Fruit fly (Drosophila melanogaster) whole organism, embryonic: Measurements from ENCODE around the gene CG7536.
A peak's percentile ranks its signal among the peaks of the same experiment; 100 is the strongest.

Experiments used
- ATbp ChIP-seq: fragments of 200-800 bp; sonication (Bioruptor generic); optimal IDR thresholded peaks from 2 replicates; lab custom pipeline; 2017; ENCODE audit warnings: missing biosample characterization, mild to moderate bottlenecking, missing genetic modification characterization, missing genetic modification reagents
- CG10366 ChIP-seq: fragments of 200-800 bp; sonication (Bioruptor generic); IDR thresholded peaks from 2 replicates; pipeline ENCODE4 v1.3.6; 2022; ENCODE audit warnings: missing biosample characterization, missing genetic modification characterization
- CG10654 ChIP-seq: fragments of 200-800 bp; sonication (Bioruptor generic); optimal IDR thresholded peaks from 2 replicates; lab custom pipeline; 2016; ENCODE audit warnings: missing biosample characterization, missing genetic modification characterization
- CG11696 ChIP-seq: fragments of 200-800 bp; sonication (Bioruptor generic); IDR thresholded peaks from 2 replicates; pipeline ENCODE4 v1.3.6; 2022; ENCODE audit warnings: missing biosample characterization, missing genetic modification characterization
- CG12219 ChIP-seq: fragments of 200-800 bp; sonication (Bioruptor generic); optimal IDR thresholded peaks from 3 replicates; lab custom pipeline; 2018; ENCODE audit warnings: missing biosample characterization, mild to moderate bottlenecking, missing genetic modification characterization
- CG15514 ChIP-seq: fragments of 200-800 bp; sonication (Bioruptor generic); optimal IDR thresholded peaks from 3 replicates; lab custom pipeline; 2017; ENCODE audit warnings: missing biosample characterization, missing genetic modification characterization, mild to moderate bottlenecking, moderate library complexity, missing genetic modification reagents
- CG18262 ChIP-seq: fragments of 200-800 bp; optimal IDR thresholded peaks from 3 replicates; lab custom pipeline; 2019; ENCODE audit warnings: missing biosample characterization, mild to moderate bottlenecking, missing genetic modification characterization, moderate library complexity
- CG32767 ChIP-seq: fragments of 200-800 bp; sonication (Bioruptor generic); IDR thresholded peaks from 2 replicates; pipeline ENCODE4 v1.3.6; 2022; ENCODE audit warnings: missing biosample characterization, missing genetic modification characterization
- CG34376 ChIP-seq: fragments of 200-800 bp; sonication (Bioruptor generic); optimal IDR thresholded peaks from 2 replicates; lab custom pipeline; 2018; ENCODE audit warnings: missing biosample characterization, mild to moderate bottlenecking, missing genetic modification characterization
- CG3726 ChIP-seq: fragments of 200-800 bp; sonication (Bioruptor generic); IDR thresholded peaks from 3 replicates; pipeline ENCODE4, ENCODE4 v1.3.6; 2022; ENCODE audit warnings: missing biosample characterization, missing genetic modification characterization
- CG3995 ChIP-seq: fragments of 200-800 bp; sonication (Bioruptor generic); optimal IDR thresholded peaks from 3 replicates; lab custom pipeline; 2016; ENCODE audit warnings: missing biosample characterization, missing genetic modification characterization
- CG6683 ChIP-seq: fragments of 200-800 bp; sonication (Bioruptor generic); optimal IDR thresholded peaks from 2 replicates; lab custom pipeline; 2017; ENCODE audit warnings: missing biosample characterization, mild to moderate bottlenecking, missing genetic modification characterization, missing genetic modification reagents
- CG7839 ChIP-seq: fragments of 200-800 bp; sonication (Bioruptor generic); optimal IDR thresholded peaks from 3 replicates; lab custom pipeline; 2018; ENCODE audit warnings: missing biosample characterization, mild to moderate bottlenecking, missing genetic modification characterization, moderate library complexity
- CG8290 ChIP-seq, 3 experiments: fragments of 200-800 bp; sonication (Bioruptor generic); optimal IDR thresholded peaks; 2 replicates each; lab custom pipeline; 2016 to 2019; ENCODE audit warnings: missing biosample characterization in 3 of 3, missing genetic modification characterization in 3 of 3, mild to moderate bottlenecking in 2 of 3, moderate library complexity in 1 of 3
- CG8924 ChIP-seq: fragments of 200-800 bp; optimal IDR thresholded peaks from 3 replicates; lab custom pipeline; 2019; ENCODE audit warnings: missing biosample characterization, mild to moderate bottlenecking, missing genetic modification characterization, moderate library complexity
- CG9609 ChIP-seq: fragments of 200-800 bp; sonication (Bioruptor generic); optimal IDR thresholded peaks from 3 replicates; lab custom pipeline; 2016; ENCODE audit warnings: missing biosample characterization, missing genetic modification characterization
- CTCF ChIP-seq: fragments of 200-800 bp; sonication (Bioruptor generic); optimal IDR thresholded peaks from 2 replicates; lab custom pipeline; 2017; ENCODE audit warnings: missing biosample characterization, mild to moderate bottlenecking, missing genetic modification characterization, moderate library complexity
- Doc2 ChIP-seq: fragments of 200-800 bp; sonication (Bioruptor generic); IDR thresholded peaks from 2 replicates; pipeline ENCODE4 v1.3.6; 2022; ENCODE audit warnings: missing biosample characterization, missing genetic modification characterization
- GATAe ChIP-seq: fragments of 200-800 bp; sonication (Bioruptor generic); conservative IDR thresholded peaks from 2 replicates; pipeline ENCODE4 v1.3.6; 2022; ENCODE audit warnings: missing biosample characterization, missing genetic modification characterization
- HHEX ChIP-seq: fragments of 200-800 bp; sonication (Bioruptor generic); optimal IDR thresholded peaks from 3 replicates; lab custom pipeline; 2017; ENCODE audit warnings: missing biosample characterization, mild to moderate bottlenecking, missing genetic modification characterization, missing genetic modification reagents
- HLH3B ChIP-seq: fragments of 200-800 bp; sonication (Bioruptor generic); IDR thresholded peaks from 2 replicates; pipeline ENCODE4 v1.3.6; 2022; ENCODE audit warnings: missing biosample characterization, missing genetic modification characterization
- HmgZ ChIP-seq: fragments of 200-800 bp; sonication (Bioruptor generic); optimal IDR thresholded peaks from 2 replicates; lab custom pipeline; 2018; ENCODE audit warnings: missing biosample characterization, mild to moderate bottlenecking, missing genetic modification characterization
- Lhr ChIP-seq: fragments of 200-800 bp; sonication (Bioruptor generic); optimal IDR thresholded peaks from 3 replicates; lab custom pipeline; 2017; ENCODE audit warnings: mild to moderate bottlenecking, missing biosample characterization, missing genetic modification reagents, missing genetic modification characterization
- Mad ChIP-seq: fragments of 200-800 bp; sonication (Bioruptor generic); optimal IDR thresholded peaks from 2 replicates; lab custom pipeline; 2016; ENCODE audit warnings: missing biosample characterization, missing genetic modification characterization
- Mes4 ChIP-seq: fragments of 200-800 bp; sonication (Bioruptor generic); optimal IDR thresholded peaks from 2 replicates; lab custom pipeline; 2016; ENCODE audit warnings: missing biosample characterization, missing genetic modification characterization
- NC2α ChIP-seq: fragments of 200-800 bp; sonication (Bioruptor generic); optimal IDR thresholded peaks from 2 replicates; lab custom pipeline; 2016; ENCODE audit warnings: missing biosample characterization, missing genetic modification characterization
- Oli ChIP-seq: fragments of 200-800 bp; sonication (Bioruptor generic); optimal IDR thresholded peaks from 2 replicates; lab custom pipeline; 2018; ENCODE audit warnings: missing biosample characterization, mild to moderate bottlenecking, missing genetic modification characterization, moderate library complexity
- PHDP ChIP-seq: fragments of 200-800 bp; sonication (Bioruptor generic); optimal IDR thresholded peaks from 3 replicates; lab custom pipeline; 2018; ENCODE audit warnings: missing biosample characterization, mild to moderate bottlenecking, missing genetic modification characterization, moderate library complexity
- Rfx ChIP-seq: fragments of 200-800 bp; sonication (Bioruptor generic); IDR thresholded peaks from 2 replicates; pipeline ENCODE4 v1.3.6; 2022; ENCODE audit warnings: missing biosample characterization, missing genetic modification characterization
- Rx ChIP-seq: fragments of 200-800 bp; sonication (Bioruptor generic); IDR thresholded peaks from 2 replicates; pipeline ENCODE4 v1.3.6; 2022; ENCODE audit warnings: missing biosample characterization, missing genetic modification characterization
- Side ChIP-seq: fragments of 200-800 bp; sonication (Bioruptor generic); optimal IDR thresholded peaks from 2 replicates; lab custom pipeline; 2016; ENCODE audit warnings: missing biosample characterization, missing genetic modification characterization
- Sox102F ChIP-seq: fragments of 200-800 bp; sonication (Bioruptor generic); optimal IDR thresholded peaks from 2 replicates; lab custom pipeline; 2018; ENCODE audit warnings: missing biosample characterization, mild to moderate bottlenecking, missing genetic modification characterization, moderate library complexity
- Usf ChIP-seq: fragments of 200-800 bp; sonication (Bioruptor generic); optimal IDR thresholded peaks from 2 replicates; lab custom pipeline; 2017; ENCODE audit warnings: missing genotype, missing biosample characterization, missing genetic modification characterization
- bcd ChIP-seq: fragments of 200-800 bp; sonication (Bioruptor generic); optimal IDR thresholded peaks from 2 replicates; lab custom pipeline; 2017; ENCODE audit warnings: missing biosample characterization, mild to moderate bottlenecking, missing genetic modification characterization
- chn ChIP-seq: fragments of 200-800 bp; sonication (Bioruptor generic); optimal IDR thresholded peaks from 2 replicates; lab custom pipeline; 2016; ENCODE audit warnings: missing biosample characterization, missing genetic modification characterization
- dmrt11E ChIP-seq: fragments of 200-800 bp; sonication (Bioruptor generic); optimal IDR thresholded peaks from 3 replicates; lab custom pipeline; 2018; ENCODE audit warnings: missing biosample characterization, mild to moderate bottlenecking, missing genetic modification characterization, moderate library complexity
- dmrt99B ChIP-seq: fragments of 200-800 bp; sonication (Bioruptor generic); optimal IDR thresholded peaks from 2 replicates; lab custom pipeline; 2018; ENCODE audit warnings: missing biosample characterization, mild to moderate bottlenecking, missing genetic modification characterization, moderate library complexity
- en ChIP-seq: fragments of 200-800 bp; sonication (Bioruptor generic); optimal IDR thresholded peaks from 2 replicates; lab custom pipeline; 2016; ENCODE audit warnings: missing biosample characterization, missing genetic modification characterization
- exex ChIP-seq: fragments of 200-800 bp; sonication (Bioruptor generic); optimal IDR thresholded peaks from 4 replicates; lab custom pipeline; 2018; ENCODE audit warnings: missing biosample characterization, mild to moderate bottlenecking, missing genetic modification characterization, moderate library complexity
- fd3F ChIP-seq: fragments of 200-800 bp; sonication (Bioruptor generic); optimal IDR thresholded peaks from 2 replicates; lab custom pipeline; 2018; ENCODE audit warnings: missing biosample characterization, mild to moderate bottlenecking, missing genetic modification characterization, moderate library complexity
- ftz-f1 ChIP-seq: fragments of 200-800 bp; sonication (Bioruptor generic); optimal IDR thresholded peaks from 2 replicates; lab custom pipeline; 2016; ENCODE audit warnings: missing biosample characterization, missing genetic modification characterization
- lmd ChIP-seq: fragments of 200-800 bp; sonication (Bioruptor generic); IDR thresholded peaks from 2 replicates; pipeline ENCODE4 v1.3.6; 2022; ENCODE audit warnings: missing biosample characterization, missing genetic modification characterization
- mirr ChIP-seq: fragments of 200-800 bp; sonication (Bioruptor generic); optimal IDR thresholded peaks from 3 replicates; lab custom pipeline; 2018; ENCODE audit warnings: missing biosample characterization, mild to moderate bottlenecking, missing genetic modification characterization
- nom ChIP-seq: fragments of 200-800 bp; sonication (Bioruptor generic); optimal IDR thresholded peaks from 2 replicates; lab custom pipeline; 2017; ENCODE audit warnings: missing biosample characterization, missing genetic modification characterization, mild to moderate bottlenecking, moderate library complexity, missing genetic modification reagents
- org-1 ChIP-seq: fragments of 200-800 bp; sonication (Bioruptor generic); optimal IDR thresholded peaks from 2 replicates; lab custom pipeline; 2017; ENCODE audit warnings: missing biosample characterization, missing genetic modification characterization
- prd ChIP-seq, 3 experiments: fragments of >200 bp in 2 of 3; fragments of 200-800 bp in 1 of 3; sonication (Bioruptor generic) in 1 of 3; optimal IDR thresholded peaks in 2 of 3; IDR thresholded peaks in 1 of 3; 2 replicates in 2 of 3; 3 replicates in 1 of 3; pipeline versions ENCODE4 v1.3.6 to Lab custom; 2017 to 2022; ENCODE audit warnings: missing biosample characterization in 1 of 3, missing genetic modification characterization in 1 of 3
- ranshi ChIP-seq: fragments of 200-800 bp; sonication (Bioruptor generic); IDR thresholded peaks from 2 replicates; pipeline ENCODE4 v1.3.6; 2022; ENCODE audit warnings: missing biosample characterization, missing genetic modification characterization
- slbo ChIP-seq: fragments of 200-800 bp; sonication (Bioruptor generic); IDR thresholded peaks from 2 replicates; pipeline ENCODE4 v1.3.6; 2022; ENCODE audit warnings: missing biosample characterization, missing genetic modification characterization
- wek ChIP-seq: fragments of 200-800 bp; sonication (Bioruptor generic); optimal IDR thresholded peaks from 3 replicates; lab custom pipeline; 2018; ENCODE audit warnings: missing biosample characterization, mild to moderate bottlenecking, missing genetic modification characterization, moderate library complexity

Gene CG7536

DNA sequence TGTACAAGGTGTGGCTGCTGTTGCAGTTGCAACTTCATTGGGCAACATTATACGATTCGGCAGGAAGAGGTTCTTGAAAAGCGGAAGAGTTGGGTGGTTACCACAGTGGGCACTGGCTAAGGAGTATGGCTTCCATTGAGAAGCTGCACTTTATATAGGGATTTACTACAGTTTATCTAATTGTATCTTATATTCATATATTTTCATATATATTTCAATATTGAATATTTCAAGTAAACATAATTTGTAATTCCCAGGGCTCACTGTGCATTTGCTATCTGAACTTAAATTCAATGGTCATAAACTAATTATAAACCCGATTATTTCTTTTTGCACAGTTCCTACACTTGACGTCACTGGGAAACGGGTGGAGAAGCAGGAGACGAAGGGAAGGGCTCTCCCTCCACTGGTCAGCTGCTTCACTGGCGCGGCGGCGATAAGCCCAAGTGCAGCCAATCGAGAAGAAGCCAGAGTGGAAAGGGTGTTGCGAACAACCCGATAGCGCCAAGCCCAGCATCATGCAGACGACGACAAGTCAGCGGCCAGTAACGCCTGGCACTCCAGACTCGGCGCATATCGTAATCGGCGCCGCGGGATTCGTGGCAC lies 6.5 kb upstream of the CG7536 start (continued):
- TF ChIP-seq fd3F (GFP tag; lab: Kevin White, UChicago): peak; percentile 47
- peak; percentile 42 for TF ChIP-seq bcd (GFP tag; lab: Kevin White, UChicago)
- TF ChIP-seq CG8924: peak; percentile 38
- peak; percentile 19 for TF ChIP-seq dmrt99B (tag; lab: Kevin White, UChicago)
- TF ChIP-seq CG15514 (GFP tag; lab: Kevin White, UChicago): peak; percentile 11
- peak; percentile 8 for TF ChIP-seq org-1 (GFP tag; lab: Kevin White, UChicago)
- TF ChIP-seq ATbp: no peak
- TF ChIP-seq lmd: peak; percentile 59; the same call in 1 of the 2 replicates
- peak; percentile 7 for TF ChIP-seq HmgZ
- TF ChIP-seq CG3726 (GFP tag; lab: Robert Waterston, UW): no peak
- peak; percentile 16 for TF ChIP-seq dmrt11E (tag; lab: Kevin White, UChicago)
- TF ChIP-seq PHDP (tag; lab: Kevin White, UChicago): peak; percentile 53
- TF ChIP-seq CG8290 (GFP tag; optimal IDR thresholded peaks at IDR 0.05; lab: Kevin White, UChicago): no peak
- TF ChIP-seq CG8290 (tag; optimal IDR thresholded peaks at IDR 0.05; lab: Kevin White, UChicago): no peak
- peak; percentile 83 for TF ChIP-seq slbo (GFP tag; lab: Robert Waterston, UW)
- TF ChIP-seq HLH3B (GFP tag; lab: Robert Waterston, UW): peak; percentile 60
- peak; percentile 41 for TF ChIP-seq HHEX
- peak; percentile 40; the same call in 1 of the 2 replicates for TF ChIP-seq ranshi
- no peak for TF ChIP-seq ftz-f1 (GFP tag; lab: Kevin White, UChicago)
- no peak for TF ChIP-seq Mad (GFP tag; lab: Kevin White, UChicago)
- peak; percentile 48 for TF ChIP-seq Oli (tag; lab: Kevin White, UChicago)
- peak; percentile 46 for TF ChIP-seq Sox102F (GFP tag; lab: Kevin White, UChicago)
- peak; percentile 2 for TF ChIP-seq CG7839 (tag; lab: Kevin White, UChicago)
- no peak for TF ChIP-seq Doc2 (GFP tag; lab: Robert Waterston, UW)
- TF ChIP-seq CG6683 (GFP tag; lab: Kevin White, UChicago): peak; percentile 20
- TF ChIP-seq CG10366 (GFP tag; lab: Robert Waterston, UW): peak; percentile 60

DNA sequence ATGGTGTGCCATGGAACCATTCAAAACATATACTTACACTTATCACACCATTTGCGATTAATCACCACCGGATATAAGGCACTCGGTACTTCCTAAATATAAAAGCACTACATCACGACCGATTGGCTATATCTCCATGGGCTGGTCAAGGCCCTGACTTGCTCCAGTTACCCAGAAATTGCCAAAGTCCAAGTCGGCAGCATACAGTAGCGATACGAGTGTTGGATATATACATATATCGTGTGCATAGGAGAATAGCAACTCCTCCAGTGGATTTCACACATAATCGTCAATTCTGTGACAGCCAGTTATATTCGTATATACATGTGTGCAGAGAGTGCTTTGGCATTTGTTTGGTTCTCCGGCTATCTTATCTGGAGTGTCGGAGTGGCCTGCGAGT lies 5.8 kb upstream of the CG7536 start:
- TF ChIP-seq CG32767 (GFP tag; lab: Robert Waterston, UW) (no peak), Mes4 (GFP tag; lab: Kevin White, UChicago) (no peak), CTCF (GFP tag; lab: Kevin White, UChicago) (no peak), chn (GFP tag; lab: Kevin White, UChicago) (no peak), Rfx (GFP tag; lab: Robert Waterston, UW) (no peak), GATAe (GFP tag; lab: Robert Waterston, UW) (peak; percentile 22; the same call in 1 of the 2 replicates), CG3995 (GFP tag; lab: Kevin White, UChicago) (peak; percentile 80), mirr (peak; percentile 72), CG34376 (GFP tag; lab: Kevin White, UChicago) (peak; percentile 36), exex (tag; lab: Kevin White, UChicago) (peak; percentile 65), nom (GFP tag; lab: Kevin White, UChicago) (peak; percentile 13)

- TF ChIP-seq en (GFP tag; lab: Kevin White, UChicago) (peak; percentile 9), NC2α (GFP tag; lab: Kevin White, UChicago) (no peak), Side (GFP tag; lab: Kevin White, UChicago) (peak; percentile 68), CG11696 (GFP tag; lab: Robert Waterston, UW) (peak; percentile 44), prd (optimal IDR thresholded peaks at IDR 0.05; lab: Kevin White, UChicago) (no peak), prd (GFP tag; IDR thresholded peaks at IDR 0.05; lab: Robert Waterston, UW) (peak; percentile 93), CG9609 (peak; percentile 60), Lhr (GFP tag; lab: Kevin White, UChicago) (peak; percentile 33), Usf (GFP tag; lab: Kevin White, UChicago) (peak; percentile 67), CG12219 (GFP tag; lab: Kevin White, UChicago) (peak; percentile 68), CG18262 (tag; lab: Kevin White, UChicago) (peak; percentile 84), CG10654 (GFP tag; lab: Kevin White, UChicago) (peak; percentile 87), Rx (GFP tag; lab: Robert Waterston, UW) (peak; percentile 53; the same call in 1 of the 2 replicates), wek (peak; percentile 37)
Observed at dm6 chrX:18092810-18093222, 4.5 kb upstream of the CG7536 start, which contains the start of gene RhoGAP16F. RhoGAP16F (plus strand) TSS chrX:18093145.
